Worm (Caenorhabditis elegans): ENCODE measurements around the gene F22H10.6.

The F22H10.6 gene

DNA sequence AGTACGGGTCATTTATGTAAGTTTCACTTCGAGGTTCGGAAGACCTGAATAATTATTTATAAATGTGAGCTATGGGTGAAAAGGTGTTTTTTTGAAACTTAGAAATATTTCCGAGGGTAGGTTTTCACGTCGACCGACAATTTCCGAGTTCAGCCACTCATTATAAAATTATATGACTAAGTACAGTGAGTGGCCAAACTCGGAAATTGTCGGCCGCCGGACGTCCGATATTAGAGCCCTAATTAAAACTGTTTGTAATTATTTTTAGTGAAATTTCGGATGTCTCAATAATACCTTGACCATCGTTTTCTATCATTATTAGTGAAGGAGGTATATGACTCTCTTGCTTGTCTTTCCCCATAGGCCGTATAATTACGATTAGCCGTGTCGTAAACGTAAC, 23.6 kb downstream of the F22H10.6 start:
- TF ChIP-seq W03F9.2 (tag; optimal IDR thresholded peaks at IDR 0.05) (no peak), him-1 (tag; optimal IDR thresholded peaks at IDR 0.05) (no peak), dao-5 (tag; optimal IDR thresholded peaks at IDR 0.05) (no peak)

- no peak for TF ChIP-seq dao-5 (tag; optimal IDR thresholded peaks at IDR 0.05)
- TF ChIP-seq W03F9.2 (tag; optimal IDR thresholded peaks at IDR 0.05), result no peak
- TF ChIP-seq him-1 (tag; optimal IDR thresholded peaks at IDR 0.05), result no peak
Measured at ce11 chrX:16662723-16663122, 28.4 kb downstream of the F22H10.6 start, which contains the start of gene F43B10.1. Gene F43B10.1, minus strand, starts transcription at chrX:16662823.

ce11 chrX:16660268-16660667, 30.9 kb downstream of the F22H10.6 start:
- no peak for TF ChIP-seq dao-5 (tag; optimal IDR thresholded peaks at IDR 0.05)
- TF ChIP-seq W03F9.2 (tag; optimal IDR thresholded peaks at IDR 0.05), result no peak
- TF ChIP-seq him-1 (tag; optimal IDR thresholded peaks at IDR 0.05), result no peak

DNA sequence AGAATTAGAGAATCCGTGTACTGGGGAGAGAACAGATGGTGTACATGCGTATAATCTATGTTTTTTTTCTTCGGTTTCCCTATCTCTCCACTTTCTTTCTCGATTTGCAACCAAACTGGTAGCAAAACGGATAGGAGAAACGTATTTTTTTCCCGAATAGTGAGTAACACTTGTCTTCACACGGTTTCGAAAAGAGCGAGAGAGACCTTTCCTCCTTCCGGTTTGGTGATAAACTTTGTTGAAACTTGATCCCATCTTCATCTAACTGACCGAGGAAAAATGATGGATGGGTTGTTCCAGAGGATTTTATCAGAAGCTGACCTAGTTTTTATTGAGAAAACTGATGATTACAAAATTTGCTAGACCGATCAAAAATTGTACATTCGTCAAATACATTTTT, 32.8 kb downstream of the F22H10.6 start:
- TF ChIP-seq him-1 (tag; optimal IDR thresholded peaks at IDR 0.05), result no peak
- no peak for TF ChIP-seq W03F9.2 (tag; optimal IDR thresholded peaks at IDR 0.05)
- TF ChIP-seq dao-5 (tag; optimal IDR thresholded peaks at IDR 0.05), result no peak

- TF ChIP-seq dao-5 (tag; optimal IDR thresholded peaks at IDR 0.05) (no peak), him-1 (tag; optimal IDR thresholded peaks at IDR 0.05) (no peak), W03F9.2 (tag; optimal IDR thresholded peaks at IDR 0.05) (no peak)
Measured at ce11 chrX:16655283-16655682, 35.9 kb downstream of the F22H10.6 start.

- TF ChIP-seq W03F9.2 (tag; optimal IDR thresholded peaks at IDR 0.05) (no peak), dao-5 (tag; optimal IDR thresholded peaks at IDR 0.05) (no peak), him-1 (tag; optimal IDR thresholded peaks at IDR 0.05) (no peak)
Measured at ce11 chrX:16650600-16650999, 40.5 kb downstream of the F22H10.6 start.

DNA sequence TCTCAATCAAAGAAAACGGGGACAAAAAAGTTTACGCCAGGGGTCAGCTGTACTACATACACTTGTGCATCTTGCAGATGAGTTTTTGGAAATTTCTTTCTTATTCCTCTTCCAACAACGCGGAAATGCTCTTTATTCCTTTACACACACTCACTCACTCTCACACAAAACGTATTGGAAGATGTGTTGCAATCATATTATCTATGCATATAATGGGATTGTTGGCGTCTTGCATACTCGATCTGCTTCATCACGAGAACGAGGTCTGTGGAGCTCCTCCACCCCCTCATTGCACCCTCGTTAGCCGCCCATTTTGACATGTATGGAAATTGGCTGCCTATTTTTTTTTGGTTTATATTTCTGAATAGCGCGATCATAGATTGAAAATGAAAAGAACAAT, 42.4 kb downstream of the F22H10.6 start:
- TF ChIP-seq dao-5 (tag; optimal IDR thresholded peaks at IDR 0.05) (no peak), him-1 (tag; optimal IDR thresholded peaks at IDR 0.05) (no peak), W03F9.2 (tag; optimal IDR thresholded peaks at IDR 0.05) (no peak)

DNA sequence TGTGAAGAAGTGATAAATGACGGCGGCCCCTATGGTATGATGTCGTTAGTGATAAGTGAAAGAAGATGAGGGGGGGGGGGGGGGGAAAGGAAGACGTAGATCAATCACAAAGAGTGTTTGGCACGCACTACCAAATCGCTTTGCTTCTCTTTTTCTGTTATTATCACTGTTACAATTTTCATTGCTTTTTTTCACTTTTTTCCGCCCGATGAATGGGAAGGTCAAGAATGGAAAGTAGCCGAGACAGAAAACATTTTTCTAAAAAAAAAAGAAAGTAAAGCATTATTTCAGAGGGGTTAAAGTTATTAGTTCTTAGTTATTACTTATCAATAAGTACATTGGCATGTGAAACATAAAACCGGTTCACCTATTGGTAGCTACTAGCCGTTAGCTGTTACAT, 43.9 kb downstream of the F22H10.6 start:
- TF ChIP-seq W03F9.2 (tag; optimal IDR thresholded peaks at IDR 0.05) (no peak), him-1 (tag; optimal IDR thresholded peaks at IDR 0.05) (no peak), dao-5 (tag; optimal IDR thresholded peaks at IDR 0.05) (no peak)

DNA sequence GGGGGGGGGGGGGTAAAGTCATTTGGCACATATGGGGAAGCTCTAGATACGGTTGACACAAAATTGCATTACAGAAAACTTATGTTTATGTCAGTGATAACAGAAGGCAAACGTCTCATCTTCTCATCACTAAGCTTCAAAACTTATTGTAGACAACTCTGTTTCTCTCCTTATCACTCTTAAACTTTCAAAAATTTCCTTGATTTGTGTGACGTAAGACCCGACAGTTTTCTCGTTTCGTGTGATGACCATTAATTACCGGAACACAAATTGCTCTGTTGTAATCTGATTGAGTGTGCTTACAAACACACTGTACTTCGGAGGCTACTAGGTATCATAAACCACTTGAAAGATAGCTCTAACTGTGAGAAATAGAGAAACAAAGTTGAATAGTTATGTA, 46.2 kb downstream of the F22H10.6 start:
- TF ChIP-seq him-1 (tag; optimal IDR thresholded peaks at IDR 0.05), result no peak
- no peak for TF ChIP-seq W03F9.2 (tag; optimal IDR thresholded peaks at IDR 0.05)
- no peak for TF ChIP-seq dao-5 (tag; optimal IDR thresholded peaks at IDR 0.05)

ce11 chrX:16643246-16643645, 47.9 kb downstream of the F22H10.6 start:
- no peak for TF ChIP-seq dao-5 (tag; optimal IDR thresholded peaks at IDR 0.05)
- no peak for TF ChIP-seq him-1 (tag; optimal IDR thresholded peaks at IDR 0.05)
- TF ChIP-seq W03F9.2 (tag; optimal IDR thresholded peaks at IDR 0.05), result no peak

DNA sequence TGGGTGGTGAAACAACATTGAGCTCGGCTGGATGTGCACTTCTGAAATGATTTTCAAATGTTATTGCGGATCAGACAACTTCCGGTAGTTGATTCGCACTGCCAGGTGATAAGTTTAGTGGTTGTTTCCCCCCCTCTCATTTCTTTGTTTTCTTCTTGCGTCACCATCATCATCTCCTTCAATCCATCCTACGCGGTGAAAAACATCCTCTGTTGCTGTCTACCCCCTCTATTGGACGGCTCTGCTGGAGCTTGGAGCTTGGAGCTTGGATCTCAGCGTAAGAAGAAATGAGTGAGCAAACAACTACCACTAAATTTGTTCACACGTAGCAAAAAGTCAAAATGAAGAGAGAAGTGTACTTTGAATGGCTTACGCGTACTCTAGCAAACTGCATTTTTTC, 49.5 kb downstream of the F22H10.6 start:
- TF ChIP-seq dao-5 (tag; optimal IDR thresholded peaks at IDR 0.05), result no peak
- no peak for TF ChIP-seq him-1 (tag; optimal IDR thresholded peaks at IDR 0.05)
- TF ChIP-seq W03F9.2 (tag; optimal IDR thresholded peaks at IDR 0.05), result no peak
